Fruit fly (Drosophila melanogaster) whole organism, wandering third instar larva: ENCODE results near the gene CG31446.

Experiments
- Abd-B ChIP-seq: fragments of >200 bp; optimal IDR thresholded peaks from 2 replicates; lab custom pipeline; 2017; ENCODE audit warnings: missing biosample characterization, missing genetic modification characterization
- CG32264 ChIP-seq: fragments of 200-800 bp; sonication (Bioruptor generic); optimal IDR thresholded peaks from 2 replicates; lab custom pipeline; 2016; ENCODE audit warnings: missing biosample characterization, missing genetic modification characterization
- CG9705 ChIP-seq: fragments of 200-800 bp; sonication (Bioruptor generic); optimal IDR thresholded peaks from 2 replicates; lab custom pipeline; 2018; ENCODE audit warnings: missing biosample characterization, mild to moderate bottlenecking, missing genetic modification characterization
- GATAd ChIP-seq: sonication (Bioruptor generic); optimal IDR thresholded peaks from 2 replicates; lab custom pipeline; 2016; ENCODE audit warnings: missing biosample characterization, missing genetic modification characterization
- HLH106 ChIP-seq: fragments of 200-800 bp; optimal IDR thresholded peaks from 3 replicates; lab custom pipeline; 2019; ENCODE audit warnings: missing biosample characterization, mild to moderate bottlenecking, missing genetic modification characterization, moderate library complexity
- Hnf4 ChIP-seq: fragments of 200-800 bp; sonication (Bioruptor generic); optimal IDR thresholded peaks from 2 replicates; lab custom pipeline; 2016; ENCODE audit warnings: missing biosample characterization, mild to moderate bottlenecking, missing genetic modification characterization
- Hr78 ChIP-seq: fragments of >200 bp; optimal IDR thresholded peaks from 2 replicates; lab custom pipeline; 2017; ENCODE audit warnings: missing biosample characterization, missing genetic modification characterization
- Hr83 ChIP-seq: fragments of 200-300 bp; sonication (Bioruptor generic); optimal IDR thresholded peaks from 2 replicates; lab custom pipeline; 2016; ENCODE audit warnings: missing biosample characterization, mild to moderate bottlenecking, missing genetic modification characterization, moderate library complexity; ENCODE audit not compliant: poor library complexity, severe bottlenecking
- Jra ChIP-seq: sonication (Bioruptor generic); optimal IDR thresholded peaks from 2 replicates; lab custom pipeline; 2016; ENCODE audit warnings: missing biosample characterization, missing genetic modification characterization
- Mio ChIP-seq: sonication (Bioruptor generic); optimal IDR thresholded peaks from 2 replicates; lab custom pipeline; 2016; ENCODE audit warnings: missing biosample characterization, missing genetic modification characterization
- N ChIP-seq: fragments of >200 bp; optimal IDR thresholded peaks from 2 replicates; lab custom pipeline; 2018; ENCODE audit warnings: missing biosample characterization, missing external identifiers, missing genetic modification characterization
- OdsH ChIP-seq: fragments of 200-800 bp; sonication (Bioruptor generic); optimal IDR thresholded peaks from 2 replicates; lab custom pipeline; 2016; ENCODE audit warnings: missing biosample characterization, mild to moderate bottlenecking, missing genetic modification characterization
- Sp1 ChIP-seq: fragments of 200-800 bp; sonication (Bioruptor generic); optimal IDR thresholded peaks from 3 replicates; lab custom pipeline; 2019; ENCODE audit warnings: missing biosample characterization, mild to moderate bottlenecking, missing genetic modification characterization, moderate library complexity
- Vsx2 ChIP-seq: fragments of 200-300, 225-300 bp; sonication (Bioruptor generic); optimal IDR thresholded peaks from 2 replicates; lab custom pipeline; 2018; ENCODE audit warnings: missing biosample characterization, missing genetic modification characterization; ENCODE audit not compliant: partially characterized antibody
- brk ChIP-seq: fragments of 200-800 bp; sonication (Bioruptor generic); optimal IDR thresholded peaks from 2 replicates; lab custom pipeline; 2016; ENCODE audit warnings: missing biosample characterization, mild to moderate bottlenecking, missing genetic modification characterization
- dl ChIP-seq, 2 experiments: fragments of 175-275, 200-275 bp in 1 of 2; fragments of 200-275 bp in 1 of 2; sonication (Bioruptor generic); optimal IDR thresholded peaks; lab custom pipeline; 2018; ENCODE audit warnings: mild to moderate bottlenecking in 2 of 2, missing biosample characterization in 2 of 2, missing genetic modification characterization in 2 of 2, moderate library complexity in 2 of 2; ENCODE audit not compliant: partially characterized antibody in 2 of 2, insufficient read depth in 1 of 2
- dmrt93B ChIP-seq: fragments of 200-800 bp; sonication (Bioruptor generic); optimal IDR thresholded peaks from 2 replicates; lab custom pipeline; 2018; ENCODE audit warnings: missing biosample characterization, mild to moderate bottlenecking, missing genetic modification characterization
- dsf ChIP-seq: sonication (Bioruptor generic); optimal IDR thresholded peaks from 2 replicates; lab custom pipeline; 2016; ENCODE audit warnings: missing biosample characterization, missing genetic modification characterization, borderline replicate concordance
- foxo ChIP-seq, 2 experiments: fragments of 200-800 bp; sonication (Bioruptor generic); optimal IDR thresholded peaks; 2 replicates in 1 of 2; 3 replicates in 1 of 2; lab custom pipeline; 2016 to 2017; ENCODE audit warnings: missing biosample characterization in 2 of 2, missing genetic modification characterization in 2 of 2
- h ChIP-seq: fragments of 200-800 bp; sonication (Bioruptor generic); optimal IDR thresholded peaks from 3 replicates; lab custom pipeline; 2016; ENCODE audit warnings: missing biosample characterization, mild to moderate bottlenecking, missing genetic modification characterization
- jim ChIP-seq: fragments of 175-275, 200-325 bp; sonication (Bioruptor generic); optimal IDR thresholded peaks from 2 replicates; lab custom pipeline; 2016; ENCODE audit warnings: missing biosample characterization, mild to moderate bottlenecking, missing genetic modification characterization
- lola ChIP-seq: fragments of >200 bp; optimal IDR thresholded peaks from 2 replicates; lab custom pipeline; 2017; ENCODE audit warnings: missing biosample characterization, missing genetic modification characterization
- pan ChIP-seq: fragments of >200 bp; optimal IDR thresholded peaks from 2 replicates; lab custom pipeline; 2017
- psq ChIP-seq: fragments of 200-800 bp; sonication (Bioruptor generic); optimal IDR thresholded peaks from 3 replicates; lab custom pipeline; 2017; ENCODE audit warnings: missing biosample characterization, mild to moderate bottlenecking, missing genetic modification characterization, moderate library complexity
- rgr ChIP-seq: fragments of 200-800 bp; sonication (Bioruptor generic); optimal IDR thresholded peaks from 3 replicates; lab custom pipeline; 2016; ENCODE audit warnings: missing biosample characterization, mild to moderate bottlenecking, missing genetic modification characterization
- sv ChIP-seq: fragments of 200-800 bp; sonication (Bioruptor generic); optimal IDR thresholded peaks from 3 replicates; lab custom pipeline; 2016; ENCODE audit warnings: missing biosample characterization, missing genetic modification characterization
- tai ChIP-seq: sonication (Bioruptor generic); optimal IDR thresholded peaks from 2 replicates; lab custom pipeline; 2016; ENCODE audit warnings: missing biosample characterization, missing genetic modification characterization

Gene CG31446

dm6 chr3R:15652632-15653248, 40.1 kb upstream of the CG31446 start:
- TF ChIP-seq OdsH (GFP tag; lab: Kevin White, UChicago) (peak; percentile 28), rgr (GFP tag; lab: Kevin White, UChicago) (peak; percentile 16), HLH106 (tag; lab: Kevin White, UChicago) (peak; percentile 53), N (GFP tag; lab: Kevin White, UChicago) (no peak), dmrt93B (peak; percentile 1), Vsx2 (GFP tag; lab: Kevin White, UChicago) (no peak), h (peak; percentile 12), Sp1 (GFP tag; lab: Kevin White, UChicago) (peak; percentile 32), foxo (GFP tag; optimal IDR thresholded peaks at IDR 0.05; lab: Kevin White, UChicago) (peak in 1 of 2 experiments; percentile 41)

- no peak for TF ChIP-seq lola
- TF ChIP-seq Vsx2 (GFP tag; lab: Kevin White, UChicago): no peak
- TF ChIP-seq CG9705 (GFP tag; lab: Kevin White, UChicago): no peak
- TF ChIP-seq, all 38 proteins: peak for 0
These were observed 39.0 kb upstream of the CG31446 start for dm6 chr3R:15653768-15654387.

- no peak for TF ChIP-seq h
- TF ChIP-seq brk: no peak
- no peak for TF ChIP-seq CG32264 (GFP tag; lab: Kevin White, UChicago)
- no peak for TF ChIP-seq Mio
- TF ChIP-seq, all 38 proteins: peak for 0
These were observed 38.0 kb upstream of the CG31446 start for dm6 chr3R:15654870-15655269.

- TF ChIP-seq jim (GFP tag; lab: Kevin White, UChicago): no peak
- TF ChIP-seq rgr (GFP tag; lab: Kevin White, UChicago): no peak
- TF ChIP-seq N (GFP tag; lab: Kevin White, UChicago): no peak
- TF ChIP-seq HLH106 (tag; lab: Kevin White, UChicago): no peak
- TF ChIP-seq dl (GFP tag; optimal IDR thresholded peaks at IDR 0.05; lab: Kevin White, UChicago; ENCODE audit: insufficient read depth in 1 of 2, partially characterized antibody in 2 of 2): no peak
- TF ChIP-seq sv: no peak
- TF ChIP-seq Hr83 (GFP tag; lab: Kevin White, UChicago): no peak
- TF ChIP-seq psq (GFP tag; lab: Kevin White, UChicago): no peak
- TF ChIP-seq, all 38 proteins: peak for 0
These were observed 37.5 kb upstream of the CG31446 start for dm6 chr3R:15655415-15655814.

- TF ChIP-seq Hnf4 (GFP tag; lab: Kevin White, UChicago) (no peak), Jra (GFP tag; lab: Kevin White, UChicago) (no peak), tai (GFP tag; lab: Kevin White, UChicago) (no peak), psq (GFP tag; lab: Kevin White, UChicago) (no peak), Sp1 (GFP tag; lab: Kevin White, UChicago) (no peak), CG9705 (GFP tag; lab: Kevin White, UChicago) (no peak), GATAd (GFP tag; lab: Kevin White, UChicago) (no peak), Hr78 (GFP tag; lab: Kevin White, UChicago) (no peak), pan (no peak), dmrt93B (no peak), sv (no peak), dsf (GFP tag; lab: Kevin White, UChicago) (no peak), h (no peak), Abd-B (GFP tag; lab: Kevin White, UChicago) (no peak)
These were observed 32.4 kb upstream of the CG31446 start for dm6 chr3R:15660460-15660859.
